Fruit fly (Drosophila melanogaster) whole organism, embryonic: ENCODE results near the gene Scr.

Source experiments
- B-H1 ChIP-seq: fragments of 200-800 bp; sonication (Bioruptor generic); IDR thresholded peaks from 3 replicates; pipeline ENCODE4 v1.3.6; 2022; ENCODE audit warnings: missing biosample characterization, missing genetic modification characterization
- CG10366 ChIP-seq: fragments of 200-800 bp; sonication (Bioruptor generic); IDR thresholded peaks from 2 replicates; pipeline ENCODE4 v1.3.6; 2022; ENCODE audit warnings: missing biosample characterization, missing genetic modification characterization
- CG10565 ChIP-seq: fragments of 200-800 bp; sonication (Bioruptor generic); optimal IDR thresholded peaks from 3 replicates; lab custom pipeline; 2016; ENCODE audit warnings: missing biosample characterization, mild to moderate bottlenecking, missing genetic modification characterization
- CG11247 ChIP-seq: fragments of 200-800 bp; sonication (Bioruptor generic); IDR thresholded peaks from 2 replicates; pipeline ENCODE4 v1.3.6; 2022; ENCODE audit warnings: missing biosample characterization, missing genetic modification characterization
- CG11456 ChIP-seq: fragments of 200-800 bp; sonication (Bioruptor generic); IDR thresholded peaks from 3 replicates; pipeline ENCODE4 v1.3.6; 2022; ENCODE audit warnings: missing biosample characterization, missing genetic modification characterization
- CG11504 ChIP-seq: fragments of 200-800 bp; sonication (Bioruptor generic); optimal IDR thresholded peaks from 3 replicates; lab custom pipeline; 2019; ENCODE audit warnings: missing biosample characterization, mild to moderate bottlenecking, missing genetic modification characterization, moderate library complexity
- CG11560 ChIP-seq: fragments of 200-800 bp; sonication (Bioruptor generic); IDR thresholded peaks from 3 replicates; pipeline ENCODE4 v1.3.6; 2022; ENCODE audit warnings: missing biosample characterization, missing genetic modification characterization
- CG13296 ChIP-seq: fragments of 200-800 bp; sonication (Bioruptor generic); optimal IDR thresholded peaks from 3 replicates; lab custom pipeline; 2018; ENCODE audit warnings: missing biosample characterization, mild to moderate bottlenecking, missing genetic modification characterization
- CG14710 ChIP-seq: fragments of 200-800 bp; sonication (Bioruptor generic); optimal IDR thresholded peaks from 3 replicates; lab custom pipeline; 2019; ENCODE audit warnings: missing biosample characterization, mild to moderate bottlenecking, missing genetic modification characterization, moderate library complexity
- CG14860 ChIP-seq: fragments of 200-800 bp; sonication (Bioruptor generic); IDR thresholded peaks from 3 replicates; pipeline ENCODE4 v1.3.6; 2022; ENCODE audit warnings: missing biosample characterization, missing genetic modification characterization; ENCODE audit not compliant: partially characterized antibody
- CG14965 ChIP-seq: fragments of 200-800 bp; sonication (Bioruptor generic); optimal IDR thresholded peaks from 2 replicates; lab custom pipeline; 2016; ENCODE audit warnings: missing biosample characterization, missing genetic modification characterization, borderline replicate concordance
- CG15514 ChIP-seq: fragments of 200-800 bp; sonication (Bioruptor generic); optimal IDR thresholded peaks from 3 replicates; lab custom pipeline; 2017; ENCODE audit warnings: missing biosample characterization, missing genetic modification characterization, mild to moderate bottlenecking, moderate library complexity, missing genetic modification reagents
- CG3065 ChIP-seq: fragments of 200-800 bp; sonication (Bioruptor generic); optimal IDR thresholded peaks from 2 replicates; lab custom pipeline; 2016; ENCODE audit warnings: missing biosample characterization, missing genetic modification characterization
- CG3407 ChIP-seq: fragments of 200-800 bp; sonication (Bioruptor generic); optimal IDR thresholded peaks from 2 replicates; lab custom pipeline; 2018; ENCODE audit warnings: missing biosample characterization, mild to moderate bottlenecking, missing genetic modification characterization
- CG3726 ChIP-seq: fragments of 200-800 bp; sonication (Bioruptor generic); IDR thresholded peaks from 3 replicates; pipeline ENCODE4, ENCODE4 v1.3.6; 2022; ENCODE audit warnings: missing biosample characterization, missing genetic modification characterization
- CG4282 ChIP-seq: fragments of 200-800 bp; sonication (Bioruptor generic); optimal IDR thresholded peaks from 2 replicates; lab custom pipeline; 2016; ENCODE audit warnings: missing biosample characterization, missing genetic modification characterization
- CG6689 ChIP-seq: fragments of 200-800 bp; sonication (Bioruptor generic); IDR thresholded peaks from 2 replicates; pipeline ENCODE4 v1.3.6; 2022; ENCODE audit warnings: missing biosample characterization, missing genetic modification characterization
- CG7987 ChIP-seq: fragments of 200-800 bp; sonication (Bioruptor generic); optimal IDR thresholded peaks from 2 replicates; lab custom pipeline; 2018; ENCODE audit warnings: missing biosample characterization, mild to moderate bottlenecking, missing genetic modification characterization, moderate library complexity
- CG8290 ChIP-seq, 3 experiments: fragments of 200-800 bp; sonication (Bioruptor generic); optimal IDR thresholded peaks; 2 replicates each; lab custom pipeline; 2016 to 2019; ENCODE audit warnings: missing biosample characterization in 3 of 3, missing genetic modification characterization in 3 of 3, mild to moderate bottlenecking in 2 of 3, moderate library complexity in 1 of 3
- Dad ChIP-seq: fragments of 200-800 bp; sonication (Bioruptor generic); optimal IDR thresholded peaks from 3 replicates; lab custom pipeline; 2016; ENCODE audit warnings: missing biosample characterization, missing genetic modification characterization
- Ets97D ChIP-seq: fragments of 200-800 bp; sonication (Bioruptor generic); optimal IDR thresholded peaks from 3 replicates; lab custom pipeline; 2016; ENCODE audit warnings: missing biosample characterization, missing genetic modification characterization
- HLH3B ChIP-seq: fragments of 200-800 bp; sonication (Bioruptor generic); IDR thresholded peaks from 2 replicates; pipeline ENCODE4 v1.3.6; 2022; ENCODE audit warnings: missing biosample characterization, missing genetic modification characterization
- Hr51 ChIP-seq, 2 experiments: fragments of 200-800 bp; sonication (Bioruptor generic); optimal IDR thresholded peaks; 2 replicates in 1 of 2; 3 replicates in 1 of 2; lab custom pipeline; 2016 to 2018; ENCODE audit warnings: missing biosample characterization in 2 of 2, missing genetic modification characterization in 2 of 2, mild to moderate bottlenecking in 1 of 2, moderate library complexity in 1 of 2
- MBD-R2 ChIP-seq: fragments of 200-800 bp; sonication (Bioruptor generic); IDR thresholded peaks from 2 replicates; pipeline ENCODE4 v1.3.6; 2022; ENCODE audit warnings: missing biosample characterization, missing genetic modification characterization
- Mes4 ChIP-seq: fragments of 200-800 bp; sonication (Bioruptor generic); optimal IDR thresholded peaks from 2 replicates; lab custom pipeline; 2016; ENCODE audit warnings: missing biosample characterization, missing genetic modification characterization
- Stat92E ChIP-seq, 3 experiments: fragments of >200 bp in 2 of 3; fragments of 200-800 bp in 1 of 3; sonication (Bioruptor generic) in 1 of 3; optimal IDR thresholded peaks; 2 replicates each; lab custom pipeline; 2017 to 2019; ENCODE audit warnings: missing biosample characterization in 3 of 3, missing genetic modification characterization in 3 of 3, mild to moderate bottlenecking in 1 of 3, moderate library complexity in 1 of 3
- Usf ChIP-seq: fragments of 200-800 bp; sonication (Bioruptor generic); optimal IDR thresholded peaks from 2 replicates; lab custom pipeline; 2017; ENCODE audit warnings: missing genotype, missing biosample characterization, missing genetic modification characterization
- YL-1 ChIP-seq: fragments of 200-800 bp; sonication (Bioruptor generic); optimal IDR thresholded peaks from 3 replicates; lab custom pipeline; 2017; ENCODE audit warnings: missing biosample characterization, mild to moderate bottlenecking, missing genetic modification characterization
- ap ChIP-seq: fragments of 200-800 bp; sonication (Bioruptor generic); IDR thresholded peaks from 2 replicates; pipeline ENCODE4 v1.3.6; 2022; ENCODE audit warnings: missing biosample characterization, missing genetic modification characterization
- ara ChIP-seq: fragments of 200-800 bp; sonication (Bioruptor generic); IDR thresholded peaks from 2 replicates; pipeline ENCODE4 v1.3.6; 2022; ENCODE audit warnings: missing biosample characterization, missing genetic modification characterization
- bab2 ChIP-seq: fragments of 200-800 bp; sonication (Bioruptor generic); optimal IDR thresholded peaks from 2 replicates; lab custom pipeline; 2016; ENCODE audit warnings: missing biosample characterization, missing genetic modification characterization
- bcd ChIP-seq: fragments of 200-800 bp; sonication (Bioruptor generic); optimal IDR thresholded peaks from 2 replicates; lab custom pipeline; 2017; ENCODE audit warnings: missing biosample characterization, mild to moderate bottlenecking, missing genetic modification characterization
- cwo ChIP-seq: fragments of 200-800 bp; sonication (Bioruptor generic); optimal IDR thresholded peaks from 3 replicates; lab custom pipeline; 2017; ENCODE audit warnings: missing biosample characterization, missing genetic modification characterization, mild to moderate bottlenecking, moderate library complexity, missing genetic modification reagents
- dimm ChIP-seq: fragments of 200-800 bp; sonication (Bioruptor generic); IDR thresholded peaks from 2 replicates; pipeline ENCODE4 v1.3.6; 2022; ENCODE audit warnings: missing biosample characterization, missing genetic modification characterization
- dpn ChIP-seq, 2 experiments: fragments of 200-800 bp; sonication (Bioruptor generic); optimal IDR thresholded peaks; 3 replicates each; lab custom pipeline; 2016; ENCODE audit warnings: missing biosample characterization in 2 of 2, missing genetic modification characterization in 2 of 2
- eve ChIP-seq, 2 experiments: fragments of >200 bp; optimal IDR thresholded peaks; 2 replicates each; lab custom pipeline; 2017; ENCODE audit warnings: missing biosample characterization in 2 of 2, missing genetic modification characterization in 2 of 2
- fd64A ChIP-seq: fragments of 200-800 bp; sonication (Bioruptor generic); optimal IDR thresholded peaks from 3 replicates; lab custom pipeline; 2018; ENCODE audit warnings: missing biosample characterization, mild to moderate bottlenecking, missing genetic modification characterization
- ftz-f1 ChIP-seq: fragments of 200-800 bp; sonication (Bioruptor generic); optimal IDR thresholded peaks from 2 replicates; lab custom pipeline; 2016; ENCODE audit warnings: missing biosample characterization, missing genetic modification characterization
- ham ChIP-seq: fragments of 200-800 bp; sonication (Bioruptor generic); IDR thresholded peaks from 2 replicates; pipeline ENCODE4 v1.3.6; 2022; ENCODE audit warnings: missing biosample characterization, missing genetic modification characterization
- jumu ChIP-seq: fragments of 200-800 bp; sonication (Bioruptor generic); optimal IDR thresholded peaks from 3 replicates; lab custom pipeline; 2016; ENCODE audit warnings: missing biosample characterization, missing genetic modification characterization
- lola ChIP-seq, 3 experiments: fragments of >200 bp in 2 of 3; fragments of 200-800 bp in 1 of 3; sonication (Bioruptor generic) in 1 of 3; optimal IDR thresholded peaks; 2 replicates each; lab custom pipeline; 2017 to 2019; ENCODE audit warnings: missing biosample characterization in 3 of 3, missing genetic modification characterization in 3 of 3, mild to moderate bottlenecking in 1 of 3, moderate library complexity in 1 of 3
- mam ChIP-seq: fragments of 200-800 bp; sonication (Bioruptor generic); optimal IDR thresholded peaks from 3 replicates; lab custom pipeline; 2016; ENCODE audit warnings: missing biosample characterization, missing genetic modification characterization
- org-1 ChIP-seq: fragments of 200-800 bp; sonication (Bioruptor generic); optimal IDR thresholded peaks from 2 replicates; lab custom pipeline; 2017; ENCODE audit warnings: missing biosample characterization, missing genetic modification characterization
- pzg ChIP-seq: fragments of 200-800 bp; sonication (Bioruptor generic); optimal IDR thresholded peaks from 3 replicates; lab custom pipeline; 2018; ENCODE audit warnings: missing biosample characterization, mild to moderate bottlenecking, missing genetic modification characterization, moderate library complexity
- row ChIP-seq: fragments of 200-800 bp; sonication (Bioruptor generic); IDR thresholded peaks from 3 replicates; pipeline ENCODE4 v1.3.6; 2022; ENCODE audit warnings: missing biosample characterization, missing genetic modification characterization
- sna ChIP-seq: fragments of 200-800 bp; sonication (Bioruptor generic); IDR thresholded peaks from 2 replicates; pipeline ENCODE4 v1.3.6; 2022; ENCODE audit warnings: missing biosample characterization, missing genetic modification characterization; ENCODE audit not compliant: partially characterized antibody
- sr ChIP-seq: fragments of 200-800 bp; sonication (Bioruptor generic); IDR thresholded peaks from 3 replicates; pipeline ENCODE4 v1.3.6; 2022; ENCODE audit warnings: missing biosample characterization, missing genetic modification characterization
- toy ChIP-seq: fragments of 200-800 bp; sonication (Bioruptor generic); IDR thresholded peaks from 2 replicates; pipeline ENCODE4 v1.3.6; 2022; ENCODE audit warnings: missing biosample characterization, missing genetic modification characterization
- wdn ChIP-seq: fragments of 200-800 bp; sonication (Bioruptor generic); IDR thresholded peaks from 2 replicates; pipeline ENCODE4 v1.3.6; 2022; ENCODE audit warnings: missing biosample characterization, missing genetic modification characterization

The Scr gene

DNA sequence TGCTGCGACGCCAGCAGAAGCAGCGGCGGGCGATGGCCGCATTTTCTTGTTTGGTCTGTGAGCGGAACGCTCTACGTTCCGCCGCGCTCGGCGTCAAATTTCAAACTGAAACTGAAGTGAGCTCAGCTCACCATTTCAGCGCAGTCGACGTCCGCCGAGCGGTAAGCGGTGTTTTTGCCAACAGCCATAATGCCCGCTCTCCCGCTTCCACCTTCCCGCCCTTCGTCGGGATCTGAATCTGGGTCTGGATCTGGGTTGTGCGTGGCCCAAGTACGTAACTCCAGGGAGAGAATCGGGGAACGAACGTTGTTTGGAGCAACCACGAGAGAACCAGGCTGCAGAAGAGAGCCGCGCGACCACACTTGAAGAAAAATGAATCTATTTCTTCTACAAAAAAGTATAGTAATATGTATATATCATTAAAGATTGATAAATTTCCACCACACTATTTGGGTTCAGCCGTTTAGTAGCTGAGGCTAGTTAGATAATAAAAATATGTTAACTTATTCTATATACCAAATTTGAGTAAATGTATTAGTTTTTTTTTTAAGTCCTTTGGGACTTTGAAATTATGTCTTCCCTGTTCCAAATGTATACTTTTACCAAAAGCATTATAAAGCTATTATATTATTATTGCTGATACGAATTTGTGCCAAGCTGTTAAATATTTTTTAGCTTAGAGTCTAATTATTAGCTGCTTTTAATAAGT, 33.4 kb downstream of the Scr start (continued):
- peak; percentile 13 for TF ChIP-seq bcd (GFP tag; lab: Kevin White, UChicago)
- no peak for TF ChIP-seq B-H1
- TF ChIP-seq pzg (GFP tag; lab: Kevin White, UChicago), result no peak
- TF ChIP-seq ara (GFP tag; lab: Robert Waterston, UW), result 0 out of 2 replicates have a peak, but pooled peaks have one; percentile 21
- TF ChIP-seq MBD-R2, result no peak
- TF ChIP-seq CG11560 (tag; lab: Robert Waterston, UW), result no peak
- TF ChIP-seq toy, result no peak
- TF ChIP-seq CG11247 (GFP tag; lab: Robert Waterston, UW), result no peak
- TF ChIP-seq cwo, result no peak
- no peak for TF ChIP-seq org-1 (GFP tag; lab: Kevin White, UChicago)
- TF ChIP-seq CG3065 (GFP tag; lab: Kevin White, UChicago), result no peak
- no peak for TF ChIP-seq CG4282 (GFP tag; lab: Kevin White, UChicago)
- no peak for TF ChIP-seq dpn (GFP tag; optimal IDR thresholded peaks at IDR 0.05; lab: Kevin White, UChicago)
- no peak for TF ChIP-seq Mes4 (GFP tag; lab: Kevin White, UChicago)
- TF ChIP-seq CG6689 (GFP tag; lab: Robert Waterston, UW), result 0 out of 2 replicates have a peak, but pooled peaks have one; percentile 10
- peak; percentile 33; the same call in 2 of the 3 replicates for TF ChIP-seq row (GFP tag; lab: Robert Waterston, UW)
- TF ChIP-seq mam (GFP tag; lab: Kevin White, UChicago), result no peak
- TF ChIP-seq sr, result no peak
- no peak for TF ChIP-seq dimm (GFP tag; lab: Robert Waterston, UW)
- peak in 1 of 2 experiments; percentile 32 for TF ChIP-seq Hr51 (GFP tag; optimal IDR thresholded peaks at IDR 0.05; lab: Kevin White, UChicago)
- no peak for TF ChIP-seq bab2 (GFP tag; lab: Kevin White, UChicago)
- no peak for TF ChIP-seq sna (GFP tag; lab: Robert Waterston, UW)
- TF ChIP-seq lola (GFP tag; optimal IDR thresholded peaks at IDR 0.05; lab: Kevin White, UChicago), result peak in 1 of 3 experiments; percentile 60
- peak in 1 of 3 experiments; percentile 61 for TF ChIP-seq Stat92E (GFP tag; optimal IDR thresholded peaks at IDR 0.05; lab: Kevin White, UChicago)
- no peak for TF ChIP-seq YL-1 (GFP tag; lab: Kevin White, UChicago)
- TF ChIP-seq CG10366 (GFP tag; lab: Robert Waterston, UW), result no peak; the same call in 1 of the 2 replicates
- no peak for TF ChIP-seq CG14860 (GFP tag; lab: Robert Waterston, UW)
- no peak for TF ChIP-seq fd64A (GFP tag; lab: Kevin White, UChicago)
- no peak for TF ChIP-seq jumu (GFP tag; lab: Kevin White, UChicago)
- no peak for TF ChIP-seq CG13296 (GFP tag; lab: Kevin White, UChicago)
- TF ChIP-seq CG3726 (GFP tag; lab: Robert Waterston, UW), result no peak
- 0 out of 2 replicates have a peak, but pooled peaks have one; percentile 26 for TF ChIP-seq ap
- TF ChIP-seq ham (GFP tag; lab: Robert Waterston, UW), result no peak
- no peak for TF ChIP-seq HLH3B (GFP tag; lab: Robert Waterston, UW)
- TF ChIP-seq CG7987 (GFP tag; lab: Kevin White, UChicago), result no peak
- no peak for TF ChIP-seq wdn (GFP tag; lab: Robert Waterston, UW)
- peak in 1 of 2 experiments; percentile 15 for TF ChIP-seq eve (GFP tag; optimal IDR thresholded peaks at IDR 0.05; lab: Kevin White, UChicago)
- TF ChIP-seq Usf (GFP tag; lab: Kevin White, UChicago), result no peak
- peak; percentile 41 for TF ChIP-seq CG14710
- no peak for TF ChIP-seq CG3407 (GFP tag; lab: Kevin White, UChicago)
- no peak for TF ChIP-seq CG14965 (GFP tag; lab: Kevin White, UChicago)
- no peak for TF ChIP-seq CG8290 (GFP tag; optimal IDR thresholded peaks at IDR 0.05; lab: Kevin White, UChicago)
- peak in 1 of 2 experiments; percentile 26 for TF ChIP-seq CG8290 (tag; optimal IDR thresholded peaks at IDR 0.05; lab: Kevin White, UChicago)
- TF ChIP-seq CG10565 (GFP tag; lab: Kevin White, UChicago), result no peak
- TF ChIP-seq CG11456 (GFP tag; lab: Robert Waterston, UW), result 0 out of 3 replicates have a peak, but pooled peaks have one; percentile 18
- no peak for TF ChIP-seq Dad (GFP tag; lab: Kevin White, UChicago)
- peak; percentile 1 for TF ChIP-seq CG15514
- TF ChIP-seq Ets97D (GFP tag; lab: Kevin White, UChicago), result no peak
- no peak for TF ChIP-seq ftz-f1 (GFP tag; lab: Kevin White, UChicago)
- peak; percentile 52 for TF ChIP-seq CG11504 (tag; lab: Kevin White, UChicago)
